Fruit fly (Drosophila melanogaster) whole organism, pupa: ENCODE measurements around the gene CG42811.

Source experiments
- CG10348 ChIP-seq: fragments of 200-800 bp; sonication (Bioruptor generic); IDR thresholded peaks from 2 replicates; pipeline ENCODE4 v1.3.6; 2022; ENCODE audit warnings: missing biosample characterization, missing genetic modification characterization
- CG12605 ChIP-seq: fragments of 200-800 bp; sonication (Bioruptor generic); IDR thresholded peaks from 2 replicates; pipeline ENCODE4 v1.3.6; 2022; ENCODE audit warnings: missing biosample characterization, missing genetic modification characterization
- CG13204 ChIP-seq: fragments of 200-800 bp; sonication (Bioruptor generic); optimal IDR thresholded peaks from 2 replicates; lab custom pipeline; 2018; ENCODE audit warnings: missing biosample characterization, mild to moderate bottlenecking, missing genetic modification characterization, moderate library complexity
- CG14655 ChIP-seq: fragments of 200-800 bp; sonication (Bioruptor generic); optimal IDR thresholded peaks from 3 replicates; lab custom pipeline; 2017; ENCODE audit warnings: mild to moderate bottlenecking, missing biosample characterization, missing genetic modification reagents, missing genetic modification characterization
- CG15710 ChIP-seq: fragments of 200-800 bp; sonication (Bioruptor generic); optimal IDR thresholded peaks from 2 replicates; lab custom pipeline; 2018; ENCODE audit warnings: missing biosample characterization, mild to moderate bottlenecking, missing genetic modification characterization, moderate library complexity
- CG17806 ChIP-seq: fragments of 200-800 bp; sonication (Bioruptor generic); optimal IDR thresholded peaks from 2 replicates; lab custom pipeline; 2018; ENCODE audit warnings: missing biosample characterization, mild to moderate bottlenecking, missing genetic modification characterization, moderate library complexity
- CG32121 ChIP-seq: fragments of 200-800 bp; sonication (Bioruptor generic); IDR thresholded peaks from 2 replicates; pipeline ENCODE4 v1.3.6; 2022; ENCODE audit warnings: missing biosample characterization, missing genetic modification characterization
- CG34367 ChIP-seq: fragments of 200-800 bp; sonication (Bioruptor generic); optimal IDR thresholded peaks from 2 replicates; lab custom pipeline; 2018; ENCODE audit warnings: missing biosample characterization, mild to moderate bottlenecking, missing genetic modification characterization
- CG4496 ChIP-seq: fragments of 200-800 bp; sonication (Bioruptor generic); IDR thresholded peaks from 3 replicates; pipeline ENCODE4 v1.3.6; 2022; ENCODE audit warnings: missing biosample characterization, missing genetic modification characterization
- CG8159 ChIP-seq: fragments of 200-800 bp; sonication (Bioruptor generic); optimal IDR thresholded peaks from 3 replicates; lab custom pipeline; 2018; ENCODE audit warnings: missing biosample characterization, mild to moderate bottlenecking, missing genetic modification characterization, moderate library complexity
- CG8301 ChIP-seq: fragments of 200-800 bp; sonication (Bioruptor generic); optimal IDR thresholded peaks from 2 replicates; lab custom pipeline; 2018; ENCODE audit warnings: missing biosample characterization, mild to moderate bottlenecking, missing genetic modification characterization
- CG9948 ChIP-seq: fragments of 200-800 bp; sonication (Bioruptor generic); optimal IDR thresholded peaks from 2 replicates; lab custom pipeline; 2018; ENCODE audit warnings: missing biosample characterization, mild to moderate bottlenecking, missing genetic modification characterization, moderate library complexity
- D1 ChIP-seq: fragments of 200-800 bp; sonication (Bioruptor generic); optimal IDR thresholded peaks from 2 replicates; lab custom pipeline; 2018; ENCODE audit warnings: missing biosample characterization, mild to moderate bottlenecking, missing genetic modification characterization, moderate library complexity
- EcR ChIP-seq: fragments of 200-800 bp; sonication (Bioruptor generic); optimal IDR thresholded peaks from 3 replicates; lab custom pipeline; 2019; ENCODE audit warnings: missing biosample characterization, missing genetic modification characterization, mild to moderate bottlenecking, moderate library complexity, missing genetic modification reagents
- Ets98B ChIP-seq: fragments of 200-800 bp; sonication (Bioruptor generic); IDR thresholded peaks from 2 replicates; pipeline ENCODE4 v1.3.6; 2022; ENCODE audit warnings: missing biosample characterization, missing genetic modification characterization
- Pif1A ChIP-seq: fragments of 200-800 bp; sonication (Bioruptor generic); optimal IDR thresholded peaks from 3 replicates; lab custom pipeline; 2016; ENCODE audit warnings: missing biosample characterization, missing genetic modification characterization
- Snoo ChIP-seq: fragments of 200-800 bp; sonication (Bioruptor generic); optimal IDR thresholded peaks from 3 replicates; lab custom pipeline; 2017; ENCODE audit warnings: missing biosample characterization, mild to moderate bottlenecking, missing genetic modification characterization, inconsistent platforms
- fd96Ca ChIP-seq: fragments of 200-800 bp; sonication (Bioruptor generic); IDR thresholded peaks from 3 replicates; pipeline ENCODE4 v1.3.6; 2022; ENCODE audit warnings: missing biosample characterization, missing genetic modification characterization
- gl ChIP-seq: fragments of 200-800 bp; sonication (Bioruptor generic); optimal IDR thresholded peaks from 2 replicates; lab custom pipeline; 2018; ENCODE audit warnings: missing biosample characterization, mild to moderate bottlenecking, missing genetic modification characterization
- rn ChIP-seq: fragments of 200-800 bp; sonication (Bioruptor generic); IDR thresholded peaks from 2 replicates; pipeline ENCODE4 v1.3.6; 2022; ENCODE audit warnings: missing biosample characterization, missing genetic modification characterization

The CG42811 gene

dm6 chr3R:24333182-24333808 is 33.7 kb downstream of the CG42811 start, which contains the start of the genes Rrp5 and Dis3:
Gene Rrp5, minus strand, starts transcription at chr3R:24333316.
Gene Dis3, plus strand, starts transcription at chr3R:24333433.
- TF ChIP-seq fd96Ca (GFP tag; lab: Robert Waterston, UW) (peak; percentile 41; the same call in 1 of the 3 replicates), Snoo (tag; lab: Kevin White, UChicago) (no peak), CG4496 (GFP tag; lab: Robert Waterston, UW) (peak; percentile 35; the same call in 1 of the 3 replicates)
- TF ChIP-seq, all 21 proteins: peak for 2

DNA sequence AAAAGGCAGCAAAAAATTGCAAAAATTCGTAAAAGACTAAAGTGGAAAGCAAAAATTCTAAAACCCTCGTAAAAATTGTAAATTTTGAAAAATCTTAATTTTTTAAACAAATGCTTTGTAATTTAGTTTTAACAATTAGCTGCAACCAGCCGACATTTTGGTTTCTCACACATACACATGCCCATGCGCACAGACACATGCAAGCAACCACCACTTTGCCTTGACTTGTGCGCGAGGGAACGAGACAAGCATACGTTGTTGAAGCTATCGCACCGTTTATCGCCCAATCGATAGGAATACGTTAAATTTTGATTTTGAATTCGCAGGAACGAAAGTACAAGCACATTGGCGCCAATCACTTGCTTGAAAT is 46.7 kb downstream of the CG42811 start:
- no peak for TF ChIP-seq EcR (GFP tag; lab: Kevin White, UChicago)
- peak; percentile 12; the same call in 1 of the 2 replicates for TF ChIP-seq Ets98B (GFP tag; lab: Robert Waterston, UW)
- no peak for TF ChIP-seq CG12605 (GFP tag; lab: Robert Waterston, UW)
- TF ChIP-seq, all 21 proteins: peak for 1

DNA sequence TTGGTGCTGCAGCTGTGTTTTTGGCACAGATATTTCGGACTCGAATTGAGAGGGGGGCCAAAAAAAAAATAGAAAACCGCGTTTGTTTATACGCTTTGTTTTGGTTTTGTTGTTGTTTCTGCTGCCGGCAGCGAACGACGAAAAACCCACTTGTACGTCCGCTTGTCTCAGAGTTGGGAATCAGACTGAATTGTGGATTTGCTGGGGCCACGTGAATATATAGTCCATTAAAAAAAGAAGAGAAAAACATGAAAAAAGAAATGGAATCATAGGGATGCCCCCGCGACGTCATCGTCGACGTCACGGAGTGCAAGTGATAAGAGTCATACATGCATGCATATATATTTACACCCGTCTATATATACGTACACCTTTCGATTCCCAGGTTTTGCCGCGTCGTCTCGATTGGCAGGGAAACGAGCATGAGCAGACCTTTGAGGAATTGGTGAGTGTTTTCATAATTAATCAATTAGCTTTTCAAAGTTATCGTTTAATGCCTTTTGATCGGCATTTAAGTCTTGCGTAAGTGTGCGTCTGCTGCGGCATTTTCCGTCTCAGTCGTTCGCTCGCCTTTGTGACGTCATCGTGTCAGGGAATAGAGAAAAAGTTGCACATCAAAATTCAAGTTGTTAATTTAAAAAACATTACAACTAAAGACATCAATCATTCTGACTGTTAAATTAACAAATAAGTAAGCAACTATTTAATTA is 47.2 kb downstream of the CG42811 start:
- TF ChIP-seq CG15710 (tag; lab: Kevin White, UChicago), result peak; percentile 9
- no peak for TF ChIP-seq CG8301 (tag; lab: Kevin White, UChicago)
- no peak for TF ChIP-seq CG32121 (GFP tag; lab: Robert Waterston, UW)
- TF ChIP-seq Ets98B (GFP tag; lab: Robert Waterston, UW), result 0 out of 2 replicates have a peak, but pooled peaks have one; percentile 6
- TF ChIP-seq gl, result peak; percentile 39
- peak; percentile 71 for TF ChIP-seq EcR (GFP tag; lab: Kevin White, UChicago)
- TF ChIP-seq CG9948 (tag; lab: Kevin White, UChicago), result no peak
- TF ChIP-seq CG34367 (tag; lab: Kevin White, UChicago), result no peak
- TF ChIP-seq fd96Ca (GFP tag; lab: Robert Waterston, UW), result no peak
- 0 out of 3 replicates have a peak, but pooled peaks have one; percentile 15 for TF ChIP-seq CG4496 (GFP tag; lab: Robert Waterston, UW)
- peak; percentile 32; the same call in 1 of the 2 replicates for TF ChIP-seq CG12605 (GFP tag; lab: Robert Waterston, UW)

DNA sequence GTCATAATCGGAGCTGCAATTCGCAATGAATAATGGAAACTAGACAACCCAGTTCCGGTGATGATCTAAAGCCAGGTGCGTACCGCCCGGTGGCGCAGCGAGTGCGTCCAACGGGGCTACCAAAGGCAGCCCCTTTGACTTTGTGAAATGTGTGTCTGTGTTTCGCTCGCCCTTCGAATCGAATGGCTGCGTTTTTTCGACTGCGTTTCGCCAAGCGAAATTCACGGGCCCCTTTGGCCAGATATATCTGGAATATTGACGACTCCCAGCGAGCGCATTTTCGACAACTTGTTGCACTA is 48.0 kb downstream of the CG42811 start:
- TF ChIP-seq CG12605 (GFP tag; lab: Robert Waterston, UW), result no peak
- TF ChIP-seq CG10348 (GFP tag; lab: Robert Waterston, UW), result no peak
- no peak for TF ChIP-seq CG14655
- TF ChIP-seq CG4496 (GFP tag; lab: Robert Waterston, UW), result no peak
- TF ChIP-seq CG13204 (GFP tag; lab: Kevin White, UChicago), result no peak
- no peak for TF ChIP-seq D1 (tag; lab: Kevin White, UChicago)
- TF ChIP-seq CG8301 (tag; lab: Kevin White, UChicago), result no peak
- no peak for TF ChIP-seq CG8159 (tag; lab: Kevin White, UChicago)
- no peak for TF ChIP-seq rn
- no peak for TF ChIP-seq CG9948 (tag; lab: Kevin White, UChicago)
- TF ChIP-seq Ets98B (GFP tag; lab: Robert Waterston, UW), result no peak

DNA sequence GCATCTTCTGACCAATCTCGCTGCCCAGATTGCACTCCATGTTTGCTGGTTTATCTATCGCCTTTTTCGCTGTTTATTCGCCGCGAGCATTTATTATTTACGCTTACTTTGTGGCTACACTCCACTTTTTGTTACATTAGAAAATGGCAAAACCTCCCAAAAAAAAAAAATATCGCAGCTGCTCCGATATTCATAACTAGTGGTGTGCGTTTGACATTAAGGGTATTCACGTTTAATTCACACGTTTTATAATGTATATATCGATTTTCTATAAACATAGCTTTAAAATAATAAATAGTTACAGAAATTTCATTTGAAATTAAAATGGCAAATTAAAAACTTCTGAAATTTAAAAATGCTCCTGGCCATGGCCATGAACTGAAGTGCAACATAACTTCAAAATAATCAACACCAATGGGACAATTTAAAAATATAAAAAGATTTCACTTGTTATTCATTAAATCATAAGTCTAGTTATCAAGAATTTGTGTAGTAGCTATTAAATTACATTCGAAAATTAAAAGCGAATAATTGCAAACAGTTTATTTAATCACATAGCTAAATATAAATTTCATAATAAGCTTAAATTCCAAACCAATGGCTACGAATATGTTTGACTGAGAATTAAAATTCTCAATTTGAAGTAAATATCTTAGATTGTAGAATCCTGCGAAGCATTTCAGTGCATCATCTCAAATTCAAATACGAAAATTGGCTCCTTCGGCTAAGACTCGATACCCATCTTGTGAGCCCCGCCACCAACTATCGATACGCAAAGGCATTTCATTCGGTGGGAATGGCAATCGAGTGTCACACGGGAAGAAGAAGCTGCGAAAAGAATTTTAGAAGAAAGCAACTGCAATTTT is 48.6 kb downstream of the CG42811 start, which contains the start of the genes Nab2 and BRWD3:
TSS of gene Nab2 (minus strand) at position 203 of the 866 bp plus-strand sequence.
TSS of gene BRWD3 (plus strand) at position 784 of the 866 bp plus-strand sequence.
- TF ChIP-seq CG8159 (tag; lab: Kevin White, UChicago) (peak; percentile 15), rn (peak; percentile 20; the same call in 1 of the 2 replicates), Ets98B (GFP tag; lab: Robert Waterston, UW) (no peak; the same call in none of the 2 replicates), D1 (tag; lab: Kevin White, UChicago) (no peak), Pif1A (GFP tag; lab: Kevin White, UChicago) (no peak), CG17806 (tag; lab: Kevin White, UChicago) (no peak), fd96Ca (GFP tag; lab: Robert Waterston, UW) (peak; percentile 21; the same call in 1 of the 3 replicates), CG12605 (GFP tag; lab: Robert Waterston, UW) (peak; percentile 8; the same call in 1 of the 2 replicates), CG32121 (GFP tag; lab: Robert Waterston, UW) (0 out of 2 replicates have a peak, but pooled peaks have one; percentile 50), CG14655 (no peak), CG8301 (tag; lab: Kevin White, UChicago) (no peak), CG4496 (GFP tag; lab: Robert Waterston, UW) (0 out of 3 replicates have a peak, but pooled peaks have one; percentile 8), CG9948 (tag; lab: Kevin White, UChicago) (no peak)
